Fruit fly (Drosophila melanogaster) whole organism, embryonic: Measurements from ENCODE around the gene BomT3.

Experiments used
- Abd-B ChIP-seq: fragments of 200-800 bp; sonication (Bioruptor generic); optimal IDR thresholded peaks from 2 replicates; lab custom pipeline; 2018; ENCODE audit warnings: missing biosample characterization, mild to moderate bottlenecking, missing genetic modification characterization, moderate library complexity
- BtbVII ChIP-seq: fragments of 200-800 bp; sonication (Bioruptor generic); optimal IDR thresholded peaks from 3 replicates; lab custom pipeline; 2017; ENCODE audit warnings: missing biosample characterization, mild to moderate bottlenecking, missing genetic modification characterization
- CG10147 ChIP-seq: fragments of 200-800 bp; sonication (Bioruptor generic); optimal IDR thresholded peaks from 2 replicates; lab custom pipeline; 2019; ENCODE audit warnings: missing biosample characterization, mild to moderate bottlenecking, missing genetic modification characterization, moderate library complexity
- CG10209 ChIP-seq: fragments of 200-800 bp; sonication (Bioruptor generic); optimal IDR thresholded peaks from 3 replicates; lab custom pipeline; 2017; ENCODE audit warnings: missing biosample characterization, mild to moderate bottlenecking, missing genetic modification characterization, missing genetic modification reagents
- CG12299 ChIP-seq: fragments of 200-800 bp; sonication (Bioruptor generic); optimal IDR thresholded peaks from 2 replicates; lab custom pipeline; 2018; ENCODE audit warnings: missing biosample characterization, mild to moderate bottlenecking, missing genetic modification characterization
- CG15514 ChIP-seq: fragments of 200-800 bp; sonication (Bioruptor generic); optimal IDR thresholded peaks from 3 replicates; lab custom pipeline; 2017; ENCODE audit warnings: missing biosample characterization, missing genetic modification characterization, mild to moderate bottlenecking, moderate library complexity, missing genetic modification reagents
- CG18599 ChIP-seq: fragments of 200-800 bp; sonication (Bioruptor generic); optimal IDR thresholded peaks from 3 replicates; lab custom pipeline; 2017; ENCODE audit warnings: missing biosample characterization, missing genetic modification characterization, mild to moderate bottlenecking, moderate library complexity, missing genetic modification reagents
- CG2120 ChIP-seq: fragments of 200-800 bp; sonication (Bioruptor generic); optimal IDR thresholded peaks from 3 replicates; lab custom pipeline; 2016; ENCODE audit warnings: missing biosample characterization, missing genetic modification characterization
- CG2678 ChIP-seq: fragments of 200-800 bp; sonication (Bioruptor generic); optimal IDR thresholded peaks from 3 replicates; lab custom pipeline; 2019; ENCODE audit warnings: missing biosample characterization, mild to moderate bottlenecking, missing genetic modification characterization, moderate library complexity
- CG31224 ChIP-seq: fragments of 200-800 bp; sonication (Bioruptor generic); IDR thresholded peaks from 2 replicates; pipeline ENCODE4 v1.3.6; 2022; ENCODE audit warnings: missing biosample characterization, missing genetic modification characterization
- CG3281 ChIP-seq: fragments of 200-800 bp; sonication (Bioruptor generic); optimal IDR thresholded peaks from 3 replicates; lab custom pipeline; 2017; ENCODE audit warnings: missing biosample characterization, mild to moderate bottlenecking, missing genetic modification characterization
- CG34224 ChIP-seq: fragments of 200-800 bp; sonication (Bioruptor generic); IDR thresholded peaks from 3 replicates; pipeline ENCODE4 v1.3.6; 2022; ENCODE audit warnings: missing biosample characterization, missing genetic modification characterization; ENCODE audit not compliant: partially characterized antibody
- CG3995 ChIP-seq: fragments of 200-800 bp; sonication (Bioruptor generic); optimal IDR thresholded peaks from 3 replicates; lab custom pipeline; 2016; ENCODE audit warnings: missing biosample characterization, missing genetic modification characterization
- CG43689 ChIP-seq: fragments of 200-800 bp; sonication (Bioruptor generic); IDR thresholded peaks from 2 replicates; pipeline ENCODE4 v1.3.6; 2022; ENCODE audit warnings: missing biosample characterization, missing genetic modification characterization
- CG5245 ChIP-seq: fragments of 200-800 bp; sonication (Bioruptor generic); optimal IDR thresholded peaks from 3 replicates; lab custom pipeline; 2016; ENCODE audit warnings: missing biosample characterization, missing genetic modification characterization
- CG6254 ChIP-seq: fragments of 200-800 bp; sonication (Bioruptor generic); optimal IDR thresholded peaks from 3 replicates; lab custom pipeline; 2017; ENCODE audit warnings: mild to moderate bottlenecking, missing biosample characterization, missing genetic modification reagents, missing genetic modification characterization
- Ets65A ChIP-seq: fragments of 200-800 bp; sonication (Bioruptor generic); peaks from one replicate; lab custom pipeline; 2016; ENCODE audit warnings: missing biosample characterization, missing genetic modification characterization
- Fer1 ChIP-seq: fragments of 200-800 bp; sonication (Bioruptor generic); optimal IDR thresholded peaks from 2 replicates; lab custom pipeline; 2017; ENCODE audit warnings: missing biosample characterization, mild to moderate bottlenecking, missing genetic modification characterization
- Fer3 ChIP-seq: fragments of 200-800 bp; sonication (Bioruptor generic); optimal IDR thresholded peaks from 2 replicates; lab custom pipeline; 2018; ENCODE audit warnings: missing biosample characterization, mild to moderate bottlenecking, missing genetic modification characterization, moderate library complexity
- GATAe ChIP-seq: fragments of 200-800 bp; sonication (Bioruptor generic); conservative IDR thresholded peaks from 2 replicates; pipeline ENCODE4 v1.3.6; 2022; ENCODE audit warnings: missing biosample characterization, missing genetic modification characterization
- Hmr ChIP-seq: fragments of 200-800 bp; sonication (Bioruptor generic); optimal IDR thresholded peaks from 3 replicates; lab custom pipeline; 2017; ENCODE audit warnings: mild to moderate bottlenecking, missing biosample characterization, missing genetic modification reagents, missing genetic modification characterization
- Meics ChIP-seq: fragments of 200-800 bp; sonication (Bioruptor generic); optimal IDR thresholded peaks from 2 replicates; lab custom pipeline; 2017; ENCODE audit warnings: missing biosample characterization, mild to moderate bottlenecking, missing genetic modification characterization
- Nf-YA ChIP-seq: fragments of 200-800 bp; sonication (Bioruptor generic); IDR thresholded peaks from 2 replicates; pipeline ENCODE4 v1.3.6; 2022; ENCODE audit warnings: missing biosample characterization, missing genetic modification characterization
- Nf-YB ChIP-seq: fragments of 200-800 bp; sonication (Bioruptor generic); optimal IDR thresholded peaks from 3 replicates; lab custom pipeline; 2019; ENCODE audit warnings: missing biosample characterization, mild to moderate bottlenecking, missing genetic modification characterization, moderate library complexity
- Nf-YC ChIP-seq: fragments of 200-800 bp; optimal IDR thresholded peaks from 3 replicates; lab custom pipeline; 2019; ENCODE audit warnings: missing biosample characterization, mild to moderate bottlenecking, missing genetic modification characterization, moderate library complexity
- PHDP ChIP-seq: fragments of 200-800 bp; sonication (Bioruptor generic); optimal IDR thresholded peaks from 3 replicates; lab custom pipeline; 2018; ENCODE audit warnings: missing biosample characterization, mild to moderate bottlenecking, missing genetic modification characterization, moderate library complexity
- caup ChIP-seq: fragments of 200-800 bp; sonication (Bioruptor generic); optimal IDR thresholded peaks from 3 replicates; lab custom pipeline; 2017; ENCODE audit warnings: missing biosample characterization, mild to moderate bottlenecking, missing genetic modification characterization, moderate library complexity; ENCODE audit not compliant: severe bottlenecking
- chinmo ChIP-seq: fragments of 200-800 bp; sonication (Bioruptor generic); IDR thresholded peaks from 4 replicates; pipeline ENCODE4 v1.3.6; 2022; ENCODE audit warnings: missing biosample characterization, missing genetic modification characterization; ENCODE audit not compliant: partially characterized antibody
- dimm ChIP-seq: fragments of 200-800 bp; sonication (Bioruptor generic); IDR thresholded peaks from 2 replicates; pipeline ENCODE4 v1.3.6; 2022; ENCODE audit warnings: missing biosample characterization, missing genetic modification characterization
- dm ChIP-seq: fragments of 200-800 bp; sonication (Bioruptor generic); optimal IDR thresholded peaks from 3 replicates; lab custom pipeline; 2016; ENCODE audit warnings: missing biosample characterization, missing genetic modification characterization
- fu2 ChIP-seq: fragments of 200-800 bp; sonication (Bioruptor generic); optimal IDR thresholded peaks from 2 replicates; lab custom pipeline; 2016; ENCODE audit warnings: missing biosample characterization, missing genetic modification characterization
- ind ChIP-seq: fragments of 200-800 bp; sonication (Bioruptor generic); optimal IDR thresholded peaks from 3 replicates; lab custom pipeline; 2016; ENCODE audit warnings: missing biosample characterization, missing genetic modification characterization
- klu ChIP-seq: fragments of 200-800 bp; sonication (Bioruptor generic); IDR thresholded peaks from 2 replicates; pipeline ENCODE4 v1.3.6; 2022; ENCODE audit warnings: missing biosample characterization, missing genetic modification characterization
- lab ChIP-seq: fragments of 200-800 bp; sonication (Bioruptor generic); optimal IDR thresholded peaks from 3 replicates; lab custom pipeline; 2017; ENCODE audit warnings: missing biosample characterization, missing genetic modification characterization, mild to moderate bottlenecking, moderate library complexity, missing genetic modification reagents
- luna ChIP-seq: fragments of 200-800 bp; sonication (Bioruptor generic); optimal IDR thresholded peaks from 2 replicates; lab custom pipeline; 2016; ENCODE audit warnings: missing biosample characterization, missing genetic modification characterization
- sim ChIP-seq: fragments of 200-800 bp; sonication (Bioruptor generic); IDR thresholded peaks from 2 replicates; pipeline ENCODE4 v1.3.6; 2022; ENCODE audit warnings: missing biosample characterization, missing genetic modification characterization
- tin ChIP-seq: fragments of 200-800 bp; sonication (Bioruptor generic); optimal IDR thresholded peaks from 3 replicates; lab custom pipeline; 2016; ENCODE audit warnings: missing biosample characterization, missing genetic modification characterization

The BomT3 gene

DNA sequence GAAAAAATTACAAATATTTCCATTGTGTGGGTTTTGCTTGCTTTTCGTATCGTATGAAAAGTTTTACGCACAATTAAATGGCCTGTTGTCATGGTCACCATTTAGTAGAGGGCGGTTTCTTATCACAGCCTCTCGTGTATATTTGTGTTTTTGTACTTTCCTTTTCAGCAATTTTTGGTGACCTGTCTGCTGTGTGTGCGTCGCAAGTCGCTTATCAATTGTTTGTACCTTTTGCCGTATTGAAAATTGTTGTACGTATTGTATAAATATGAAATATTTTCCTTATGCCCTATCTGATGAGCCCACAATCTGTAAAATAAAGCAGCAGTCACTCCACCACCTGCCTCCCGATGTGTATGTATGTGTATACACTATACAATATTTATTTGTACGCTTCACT is 19.8 kb downstream of the BomT3 start (continued):
- TF ChIP-seq klu (GFP tag; lab: Robert Waterston, UW) = no peak

DNA sequence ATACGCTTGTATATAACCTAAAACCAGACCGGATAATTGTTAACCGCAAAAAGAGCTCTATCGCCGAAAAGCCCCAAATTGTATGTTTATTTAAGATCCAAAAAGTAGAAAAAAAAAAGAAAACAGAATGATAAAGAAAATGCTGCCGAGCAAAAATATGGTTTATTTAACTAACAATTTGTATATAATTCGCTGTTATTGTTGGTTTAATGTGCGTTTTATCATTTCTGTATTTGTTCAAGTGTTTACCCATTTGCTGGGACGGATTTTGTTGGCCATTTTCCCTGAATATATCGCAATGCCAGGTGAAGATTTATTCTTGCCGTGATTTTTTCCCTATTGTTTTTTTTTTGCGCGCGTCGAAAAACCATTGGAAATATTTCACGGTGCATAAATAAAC is 29.1 kb downstream of the BomT3 start:
- TF ChIP-seq Meics (peak; percentile 46), CG2120 (GFP tag; lab: Kevin White, UChicago) (peak; percentile 20), sim (GFP tag; lab: Robert Waterston, UW) (no peak), CG15514 (peak; percentile 1), CG6254 (GFP tag; lab: Kevin White, UChicago) (no peak), lab (GFP tag; lab: Kevin White, UChicago) (peak; percentile 42), CG3281 (peak; percentile 56), Fer1 (peak; percentile 39), PHDP (tag; lab: Kevin White, UChicago) (peak; percentile 21), CG2678 (tag; lab: Kevin White, UChicago) (peak; percentile 25), Fer3 (tag; lab: Kevin White, UChicago) (no peak), CG18599 (GFP tag; lab: Kevin White, UChicago) (peak; percentile 24), BtbVII (peak; percentile 54), caup (GFP tag; lab: Kevin White, UChicago) (peak; percentile 68), Hmr (GFP tag; lab: Kevin White, UChicago) (peak; percentile 25), CG10147 (GFP tag; lab: Kevin White, UChicago) (peak; percentile 4)

DNA sequence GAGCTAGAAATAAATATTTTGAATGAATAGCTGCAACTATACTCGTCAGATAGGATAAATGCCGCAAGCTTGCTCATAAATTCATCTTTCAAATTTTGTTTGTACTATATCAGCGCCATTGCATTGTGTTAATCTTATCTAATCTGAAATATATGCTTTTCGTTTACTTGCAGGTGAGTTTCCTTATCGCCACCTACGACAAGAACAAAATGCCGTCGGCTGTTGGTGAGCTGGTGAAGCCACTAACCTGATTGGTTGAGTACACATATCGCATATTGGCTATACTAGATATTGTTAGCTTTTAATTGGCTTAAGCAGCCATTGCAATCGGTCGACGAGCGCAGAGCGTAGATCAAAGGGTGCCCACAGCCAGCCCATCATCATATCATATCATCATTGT is 32.5 kb downstream of the BomT3 start:
- TF ChIP-seq chinmo (GFP tag; lab: Robert Waterston, UW) = 0 out of 4 replicates have a peak, but pooled peaks have one; percentile 20
- TF ChIP-seq tin (GFP tag; lab: Kevin White, UChicago) = no peak
- no peak for TF ChIP-seq ind
- no peak for TF ChIP-seq dimm (GFP tag; lab: Robert Waterston, UW)
- no peak for TF ChIP-seq dm (GFP tag; lab: Kevin White, UChicago)
- TF ChIP-seq luna (GFP tag; lab: Kevin White, UChicago) = no peak
- TF ChIP-seq Nf-YB = peak; percentile 93
- no peak for TF ChIP-seq CG12299 (tag; lab: Kevin White, UChicago)
- peak; percentile 47; the same call in 1 of the 2 replicates for TF ChIP-seq Nf-YA (GFP tag; lab: Robert Waterston, UW)
- no peak for TF ChIP-seq CG3995 (GFP tag; lab: Kevin White, UChicago)
- peak; percentile 87 for TF ChIP-seq Nf-YC (tag; lab: Kevin White, UChicago)
- TF ChIP-seq CG43689 (GFP tag; lab: Robert Waterston, UW) = no peak
- TF ChIP-seq Abd-B (GFP tag; lab: Kevin White, UChicago) = peak; percentile 6
- no peak for TF ChIP-seq CG31224 (GFP tag; lab: Robert Waterston, UW)
- TF ChIP-seq CG10209 (GFP tag; lab: Kevin White, UChicago) = no peak
- peak; percentile 54 for TF ChIP-seq GATAe
- TF ChIP-seq CG5245 (GFP tag; lab: Kevin White, UChicago) = peak; percentile 42
- TF ChIP-seq Ets65A (GFP tag; lab: Kevin White, UChicago) = peak; percentile 47
- TF ChIP-seq fu2 (GFP tag; lab: Kevin White, UChicago) = no peak
- no peak for TF ChIP-seq CG34224 (GFP tag; lab: Robert Waterston, UW)
- TF ChIP-seq, all 482 proteins: peak for 8
